Worm (Caenorhabditis elegans) whole organism, L1 larva: ENCODE results near the gene cor-1.
A peak's percentile ranks its signal among the peaks of the same experiment; 100 is the strongest.

Experiments used
- C16A3.4 ChIP-seq: fragments of 150-350 bp; optimal IDR thresholded peaks from 2 replicates; lab custom pipeline; 2014; ENCODE audit warnings: missing biosample characterization, missing genetic modification characterization
- Y116A8C.19 ChIP-seq: sonication (generic microtip); optimal IDR thresholded peaks from 2 replicates; lab custom pipeline; 2016; ENCODE audit warnings: missing compliant biosample characterization, missing genetic modification characterization, borderline replicate concordance
- alr-1 ChIP-seq: fragments of 200-800 bp; sonication (Bioruptor generic); optimal IDR thresholded peaks from 2 replicates; lab custom pipeline; 2018; ENCODE audit warnings: borderline replicate concordance, mild to moderate bottlenecking, missing genetic modification characterization, missing compliant biosample characterization
- ama-1 ChIP-seq: fragments of 150-350 bp; optimal IDR thresholded peaks from 2 replicates; lab custom pipeline; 2014
- blmp-1 ChIP-seq: fragments of 150-350 bp; optimal IDR thresholded peaks from 2 replicates; lab custom pipeline; 2014; ENCODE audit warnings: missing biosample characterization, missing genetic modification characterization
- ceh-63 ChIP-seq: fragments of 200-800 bp; sonication (Bioruptor generic); optimal IDR thresholded peaks from 2 replicates; lab custom pipeline; 2018; ENCODE audit warnings: mild to moderate bottlenecking, missing genetic modification characterization, missing compliant biosample characterization
- ceh-90 ChIP-seq: sonication (generic microtip); optimal IDR thresholded peaks from 2 replicates; lab custom pipeline; 2016; ENCODE audit warnings: missing genetic modification characterization, missing compliant biosample characterization
- dpl-1 ChIP-seq, 3 experiments: fragments of 150-350 bp in 2 of 3; sonication (generic microtip) in 1 of 3; optimal IDR thresholded peaks; 2 replicates each; lab custom pipeline; 2014 to 2017; ENCODE audit warnings: missing biosample characterization in 3 of 3, missing genetic modification characterization in 3 of 3, missing genetic modification reagents in 3 of 3
- dsc-1 ChIP-seq: sonication (generic microtip); optimal IDR thresholded peaks from 2 replicates; lab custom pipeline; 2016; ENCODE audit warnings: mild to moderate bottlenecking, missing genetic modification characterization, missing compliant biosample characterization
- efl-1 ChIP-seq, 4 experiments: fragments of 150-350 bp; optimal IDR thresholded peaks in 3 of 4; peaks in 1 of 4; 1 replicate in 1 of 4; 2 replicates in 3 of 4; lab custom pipeline; 2014; ENCODE audit warnings: missing biosample characterization in 2 of 4, missing genetic modification characterization in 2 of 4, missing genetic modification reagents in 2 of 4
- efl-3 ChIP-seq: fragments of 200-800 bp; sonication (Bioruptor generic); optimal IDR thresholded peaks from 2 replicates; lab custom pipeline; 2018; ENCODE audit warnings: mild to moderate bottlenecking, missing genetic modification characterization, missing compliant biosample characterization
- egl-27 ChIP-seq, 2 experiments: fragments of 150-350 bp in 1 of 2; sonication (generic microtip); optimal IDR thresholded peaks; 3 replicates each; lab custom pipeline; 2017 to 2018; ENCODE audit warnings: missing biosample characterization in 2 of 2, missing genetic modification characterization in 2 of 2, missing genetic modification reagents in 2 of 2
- elt-3 ChIP-seq, 6 experiments: fragments of 150-350 bp in 1 of 6; sonication (generic microtip); optimal IDR thresholded peaks; 2 replicates each; lab custom pipeline; 2017 to 2018; ENCODE audit warnings: missing biosample characterization in 6 of 6, missing genetic modification characterization in 6 of 6, inconsistent platforms in 1 of 6
- fkh-10 ChIP-seq: sonication (generic microtip); optimal IDR thresholded peaks from 2 replicates; lab custom pipeline; 2017; ENCODE audit warnings: missing biosample characterization, missing genetic modification reagents, missing genetic modification characterization
- fkh-4 ChIP-seq: sonication (generic microtip); optimal IDR thresholded peaks from 2 replicates; lab custom pipeline; 2016; ENCODE audit warnings: missing compliant biosample characterization, missing genetic modification characterization, borderline replicate concordance
- fkh-8 ChIP-seq: sonication (generic microtip); optimal IDR thresholded peaks from 2 replicates; lab custom pipeline; 2016; ENCODE audit warnings: mild to moderate bottlenecking, missing genetic modification characterization, missing compliant biosample characterization
- fos-1 ChIP-seq: fragments of 150-350 bp; optimal IDR thresholded peaks from 2 replicates; lab custom pipeline; 2014; ENCODE audit warnings: missing biosample characterization, missing genetic modification characterization
- hlh-4 ChIP-seq: sonication (generic microtip); optimal IDR thresholded peaks from 2 replicates; lab custom pipeline; 2016; ENCODE audit warnings: mild to moderate bottlenecking, missing genetic modification characterization, missing compliant biosample characterization
- hpl-2 ChIP-seq: fragments of 150-350 bp; optimal IDR thresholded peaks from 2 replicates; lab custom pipeline; 2014; ENCODE audit warnings: missing biosample characterization, missing genetic modification reagents, missing genetic modification characterization
- irx-1 ChIP-seq: sonication (generic microtip); optimal IDR thresholded peaks from 2 replicates; lab custom pipeline; 2016; ENCODE audit warnings: missing genetic modification characterization, missing compliant biosample characterization
- isw-1 ChIP-seq: fragments of 200-800 bp; sonication (Bioruptor generic); IDR thresholded peaks from 2 replicates; pipeline ENCODE4 v1.3.6; 2022; ENCODE audit warnings: missing genetic modification characterization, missing compliant biosample characterization
- lin-13 ChIP-seq: fragments of 150-350 bp; optimal IDR thresholded peaks from 2 replicates; lab custom pipeline; 2014; ENCODE audit warnings: missing biosample characterization, missing genetic modification reagents, missing genetic modification characterization
- lin-14 ChIP-seq: fragments of 200-800 bp; sonication (Bioruptor generic); optimal IDR thresholded peaks from 2 replicates; lab custom pipeline; 2018; ENCODE audit warnings: mild to moderate bottlenecking, missing genetic modification characterization, moderate library complexity, missing compliant biosample characterization
- lin-35 ChIP-seq, 2 experiments: fragments of 150-350 bp; optimal IDR thresholded peaks; 2 replicates each; lab custom pipeline; 2014; ENCODE audit warnings: missing biosample characterization in 2 of 2, missing genetic modification characterization in 2 of 2, missing genetic modification reagents in 2 of 2
- lir-3 ChIP-seq: sonication (generic microtip); optimal IDR thresholded peaks from 2 replicates; lab custom pipeline; 2016; ENCODE audit warnings: mild to moderate bottlenecking, missing genetic modification characterization, moderate library complexity, missing compliant biosample characterization; ENCODE audit not compliant: poor library complexity
- mdl-1 ChIP-seq, 2 experiments: fragments of 150-350 bp; optimal IDR thresholded peaks; 2 replicates each; lab custom pipeline; 2014 to 2017; ENCODE audit warnings: missing biosample characterization in 2 of 2, missing genetic modification characterization in 2 of 2, inconsistent platforms in 1 of 2
- mef-2 ChIP-seq: fragments of 150-350 bp; optimal IDR thresholded peaks from 2 replicates; lab custom pipeline; 2014; ENCODE audit warnings: missing biosample characterization, missing genetic modification characterization
- nhr-20 ChIP-seq: sonication (generic microtip); optimal IDR thresholded peaks from 2 replicates; lab custom pipeline; 2016; ENCODE audit warnings: mild to moderate bottlenecking, missing genetic modification characterization, missing compliant biosample characterization
- nhr-28 ChIP-seq: fragments of 150-350 bp; optimal IDR thresholded peaks from 2 replicates; lab custom pipeline; 2014; ENCODE audit warnings: missing biosample characterization, missing genetic modification characterization
- nhr-47 ChIP-seq: sonication (generic microtip); optimal IDR thresholded peaks from 2 replicates; lab custom pipeline; 2016; ENCODE audit warnings: mild to moderate bottlenecking, missing genetic modification characterization, moderate library complexity, missing compliant biosample characterization
- nhr-76 ChIP-seq: sonication (generic microtip); optimal IDR thresholded peaks from 2 replicates; lab custom pipeline; 2017; ENCODE audit warnings: missing biosample characterization, missing genetic modification characterization
- nhr-77 ChIP-seq: fragments of 150-350 bp; optimal IDR thresholded peaks from 2 replicates; lab custom pipeline; 2014; ENCODE audit warnings: missing biosample characterization, missing genetic modification characterization
- nhr-84 ChIP-seq: sonication (generic microtip); optimal IDR thresholded peaks from 2 replicates; lab custom pipeline; 2017; ENCODE audit warnings: missing biosample characterization, missing genetic modification characterization
- nhr-85 ChIP-seq: sonication (generic microtip); peaks from one replicate; lab custom pipeline; 2016; ENCODE audit warnings: missing genetic modification characterization, inconsistent platforms, missing compliant biosample characterization
- nhr-90 ChIP-seq: sonication (generic microtip); optimal IDR thresholded peaks from 2 replicates; lab custom pipeline; 2016; ENCODE audit warnings: mild to moderate bottlenecking, missing genetic modification characterization, missing compliant biosample characterization; ENCODE audit not compliant: poor library complexity
- pag-3 ChIP-seq: sonication (generic microtip); optimal IDR thresholded peaks from 2 replicates; lab custom pipeline; 2017; ENCODE audit warnings: missing genetic modification characterization, mild to moderate bottlenecking, missing compliant biosample characterization, antibody characterized with exemption, borderline replicate concordance; ENCODE audit not compliant: insufficient read depth
- skn-1 ChIP-seq: fragments of 150-350 bp; optimal IDR thresholded peaks from 2 replicates; lab custom pipeline; 2014; ENCODE audit warnings: missing biosample characterization, missing genetic modification characterization
- snpc-4 ChIP-seq: fragments of 150-350 bp; optimal IDR thresholded peaks from 2 replicates; lab custom pipeline; 2014; ENCODE audit warnings: missing biosample characterization, missing genetic modification characterization
- snu-23 ChIP-seq: sonication (generic microtip); optimal IDR thresholded peaks from 2 replicates; lab custom pipeline; 2016; ENCODE audit warnings: missing genetic modification characterization, missing compliant biosample characterization
- sox-4 ChIP-seq: sonication (generic microtip); optimal IDR thresholded peaks from 2 replicates; lab custom pipeline; 2016; ENCODE audit warnings: missing genetic modification characterization, missing compliant biosample characterization
- sptf-1 ChIP-seq: fragments of 150-350 bp; optimal IDR thresholded peaks from 2 replicates; lab custom pipeline; 2014; ENCODE audit warnings: missing biosample characterization, missing genetic modification characterization
- sup-37 ChIP-seq: fragments of 200-800 bp; sonication (Bioruptor generic); optimal IDR thresholded peaks from 2 replicates; lab custom pipeline; 2018; ENCODE audit warnings: mild to moderate bottlenecking, missing genetic modification characterization, missing compliant biosample characterization
- tlp-1 ChIP-seq: fragments of 150-350 bp; optimal IDR thresholded peaks from 2 replicates; lab custom pipeline; 2014; ENCODE audit warnings: missing biosample characterization, missing genetic modification characterization
- unc-62 ChIP-seq: fragments of 150-350 bp; optimal IDR thresholded peaks from 2 replicates; lab custom pipeline; 2014; ENCODE audit warnings: missing biosample characterization, missing genetic modification reagents, missing genetic modification characterization
- unc-86 ChIP-seq: sonication (generic microtip); optimal IDR thresholded peaks from 2 replicates; lab custom pipeline; 2016; ENCODE audit warnings: missing genetic modification characterization, missing compliant biosample characterization
- unc-98 ChIP-seq: fragments of 200-800 bp; sonication (Bioruptor generic); IDR thresholded peaks from 2 replicates; pipeline ENCODE4 v1.3.6; 2022; ENCODE audit warnings: missing genetic modification characterization, missing compliant biosample characterization
- vab-15 ChIP-seq: sonication (generic microtip); optimal IDR thresholded peaks from 2 replicates; lab custom pipeline; 2017; ENCODE audit warnings: missing genotype, mild to moderate bottlenecking, missing genetic modification characterization, missing compliant biosample characterization
- zag-1 ChIP-seq: fragments of 150-350 bp; optimal IDR thresholded peaks from 2 replicates; lab custom pipeline; 2014; ENCODE audit warnings: missing biosample characterization, missing genetic modification characterization
- ztf-11 ChIP-seq, 2 experiments: sonication (generic microtip); optimal IDR thresholded peaks; 2 replicates each; lab custom pipeline; 2016 to 2017; ENCODE audit warnings: missing genetic modification characterization in 2 of 2, missing biosample characterization in 1 of 2, missing compliant biosample characterization in 1 of 2

cor-1 gene

ce11 chrIII:10215882-10216281, 33.0 kb upstream of the cor-1 start:
- TF ChIP-seq fkh-10 (GFP tag; lab: Kevin White, UChicago) (no peak), efl-1 (optimal IDR thresholded peaks at IDR 0.05; lab: Kevin White, UChicago) (no peak), efl-1 (GFP tag; optimal IDR thresholded peaks at IDR 0.05 in 1 of 2; lab: Kevin White, UChicago) (peak in 1 of 2 experiments; percentile 94), Y116A8C.19 (tag; lab: Kevin White, UChicago) (no peak), nhr-20 (tag; lab: Kevin White, UChicago) (no peak)

- TF ChIP-seq ceh-90 = no peak
- no peak for TF ChIP-seq fos-1 (tag; lab: Kevin White, UChicago)
- no peak for TF ChIP-seq sup-37 (GFP tag; lab: Kevin White, UChicago)
- no peak for TF ChIP-seq zag-1 (tag; lab: Kevin White, UChicago)
- no peak for TF ChIP-seq unc-62 (GFP tag; lab: Kevin White, UChicago)
- peak; percentile 41 to 60 (median 53) for TF ChIP-seq dpl-1 (GFP tag; optimal IDR thresholded peaks at IDR 0.05; lab: Kevin White, UChicago)
- peak in 5 of 6 experiments; percentile 18 to 68 (median 66) for TF ChIP-seq elt-3 (tag; optimal IDR thresholded peaks at IDR 0.05; lab: Kevin White, UChicago)
- TF ChIP-seq unc-86 (tag; lab: Kevin White, UChicago) = no peak
- peak; percentile 30 for TF ChIP-seq nhr-76
- no peak for TF ChIP-seq fkh-4 (tag; lab: Kevin White, UChicago)
- TF ChIP-seq fkh-8 (tag; lab: Kevin White, UChicago) = peak; percentile 79
- TF ChIP-seq nhr-85 = peak; percentile 94
- TF ChIP-seq lir-3 (tag; lab: Kevin White, UChicago) = peak; percentile 66
- TF ChIP-seq blmp-1 (tag; lab: Kevin White, UChicago) = peak; percentile 87
- TF ChIP-seq nhr-90 (tag; lab: Kevin White, UChicago) = peak; percentile 79
- peak; percentile 76 for TF ChIP-seq nhr-47
- peak; percentile 47 for TF ChIP-seq pag-3 (tag; lab: Kevin White, UChicago)
- TF ChIP-seq ama-1 (lab: Kevin White, UChicago) = no peak
- peak; percentile 89 for TF ChIP-seq snu-23 (GFP tag; lab: Kevin White, UChicago)
- no peak for TF ChIP-seq isw-1 (GFP tag; lab: Robert Waterston, UW)
- TF ChIP-seq sptf-1 (tag; lab: Kevin White, UChicago) = no peak
- TF ChIP-seq hlh-4 (tag; lab: Kevin White, UChicago) = no peak
- TF ChIP-seq nhr-28 = no peak
- TF ChIP-seq lin-13 (GFP tag; lab: Kevin White, UChicago) = peak; percentile 35
- peak; percentile 59 for TF ChIP-seq irx-1 (tag; lab: Kevin White, UChicago)
- TF ChIP-seq snpc-4 (tag; lab: Kevin White, UChicago) = peak; percentile 30
- no peak for TF ChIP-seq nhr-84 (tag; lab: Kevin White, UChicago)
- no peak for TF ChIP-seq ceh-63 (GFP tag; lab: Kevin White, UChicago)
- TF ChIP-seq vab-15 (tag; lab: Kevin White, UChicago) = no peak
- peak; percentile 86 for TF ChIP-seq nhr-77 (tag; lab: Kevin White, UChicago)
- peak in 1 of 2 experiments; percentile 24 for TF ChIP-seq egl-27 (tag; optimal IDR thresholded peaks at IDR 0.05; lab: Kevin White, UChicago)
- TF ChIP-seq mef-2 (tag; lab: Kevin White, UChicago) = peak; percentile 34
- TF ChIP-seq alr-1 (tag; lab: Kevin White, UChicago) = no peak
- TF ChIP-seq skn-1 (tag; lab: Kevin White, UChicago) = peak; percentile 75
- peak; percentile 28 to 94 for TF ChIP-seq mdl-1 (tag; optimal IDR thresholded peaks at IDR 0.05; lab: Kevin White, UChicago)
- no peak for TF ChIP-seq ztf-11 (tag; optimal IDR thresholded peaks at IDR 0.05; lab: Kevin White, UChicago)
- TF ChIP-seq dsc-1 (tag; lab: Kevin White, UChicago) = peak; percentile 12
- no peak for TF ChIP-seq unc-98 (GFP tag; lab: Robert Waterston, UW)
- TF ChIP-seq sox-4 (tag; lab: Kevin White, UChicago) = no peak
- peak; percentile 69 to 82 for TF ChIP-seq lin-35 (GFP tag; optimal IDR thresholded peaks at IDR 0.05; lab: Kevin White, UChicago)
- no peak for TF ChIP-seq tlp-1 (tag; lab: Kevin White, UChicago)
- TF ChIP-seq fkh-10 (GFP tag; lab: Kevin White, UChicago) = peak; percentile 23
- TF ChIP-seq C16A3.4 (tag; lab: Kevin White, UChicago) = peak; percentile 65
- TF ChIP-seq efl-3 = no peak
- TF ChIP-seq hpl-2 = peak; percentile 77
- peak; percentile 97 for TF ChIP-seq lin-14 (GFP tag; lab: Kevin White, UChicago)
Measured at ce11 chrIII:10216585-10217278, 32.2 kb upstream of the cor-1 start, which contains the start of gene cts-1. cts-1 (minus strand) TSS chrIII:10216635.
